In genomic region chrX:10966978-10967731, dm6 we compare ENCODE assay signal across 3 fruit fly cellular contexts.
TF ChIP-seq lines count a peak whose summit lies in the region.

Gene C901, minus strand, starts transcription at chrX:10967134.

- TF ChIP-seq CTCF in whole organism, embryonic (GFP tag; optimal IDR thresholded peaks at IDR 0.05; lab: Kevin White, UChicago), result peak; percentile 16

TF ChIP-seq in whole organism, embryonic, 481 proteins besides CTCF, POLR2A, EP300 and RAD21 (continues in another document):
- peak; percentile 83 for TF ChIP-seq CG7839 (tag; optimal IDR thresholded peaks at IDR 0.05; lab: Kevin White, UChicago)
- TF ChIP-seq CG3995 (GFP tag; optimal IDR thresholded peaks at IDR 0.05; lab: Kevin White, UChicago), result no peak
- no peak for TF ChIP-seq hth (optimal IDR thresholded peaks at IDR 0.05; lab: Kevin White, UChicago)
- TF ChIP-seq BtbVII (GFP tag; optimal IDR thresholded peaks at IDR 0.05; lab: Kevin White, UChicago), result peak; percentile 15
- TF ChIP-seq YL-1 (GFP tag; optimal IDR thresholded peaks at IDR 0.05; lab: Kevin White, UChicago), result no peak
- peak; percentile 49 for TF ChIP-seq CG6254 (GFP tag; optimal IDR thresholded peaks at IDR 0.05; lab: Kevin White, UChicago)
- TF ChIP-seq Dll (GFP tag; IDR thresholded peaks at IDR 0.05; lab: Robert Waterston, UW; ENCODE audit: partially characterized antibody), result no peak
- no peak for TF ChIP-seq CG10274 (GFP tag; optimal IDR thresholded peaks at IDR 0.05; lab: Kevin White, UChicago)
- TF ChIP-seq cwo (GFP tag; optimal IDR thresholded peaks at IDR 0.05; lab: Kevin White, UChicago), result peak; percentile 26
- TF ChIP-seq CG13624 (GFP tag; optimal IDR thresholded peaks at IDR 0.05; lab: Kevin White, UChicago), result no peak
- TF ChIP-seq CG32767 (GFP tag; IDR thresholded peaks at IDR 0.05; lab: Robert Waterston, UW), result peak; percentile 62; the same call in 1 of the 2 replicates
- TF ChIP-seq CG7745 (tag; optimal IDR thresholded peaks at IDR 0.05; lab: Kevin White, UChicago), result no peak
- peak; percentile 3 for TF ChIP-seq CG4707 (GFP tag; optimal IDR thresholded peaks at IDR 0.05; lab: Kevin White, UChicago)
- TF ChIP-seq nerfin-1 (tag; optimal IDR thresholded peaks at IDR 0.05; lab: Kevin White, UChicago), result peak; percentile 76
- TF ChIP-seq CG10654 (GFP tag; optimal IDR thresholded peaks at IDR 0.05; lab: Kevin White, UChicago), result peak; percentile 23
- peak; percentile 14 for TF ChIP-seq zen (tag; optimal IDR thresholded peaks at IDR 0.05; lab: Kevin White, UChicago)
- no peak for TF ChIP-seq zfh2 (GFP tag; optimal IDR thresholded peaks at IDR 0.05; lab: Kevin White, UChicago)
- TF ChIP-seq sens-2 (GFP tag; IDR thresholded peaks at IDR 0.05; lab: Robert Waterston, UW), result no peak
- TF ChIP-seq Fer3 (tag; optimal IDR thresholded peaks at IDR 0.05; lab: Kevin White, UChicago), result peak; percentile 51
- peak; percentile 78 for TF ChIP-seq CG8388 (GFP tag; optimal IDR thresholded peaks at IDR 0.05; lab: Kevin White, UChicago)
- no peak for TF ChIP-seq luna (GFP tag; optimal IDR thresholded peaks at IDR 0.05; lab: Kevin White, UChicago)
- peak; percentile 25 for TF ChIP-seq CG6683 (GFP tag; optimal IDR thresholded peaks at IDR 0.05; lab: Kevin White, UChicago)
- TF ChIP-seq slou (GFP tag; optimal IDR thresholded peaks at IDR 0.05; lab: Kevin White, UChicago), result no peak
- TF ChIP-seq Jarid2 (GFP tag; optimal IDR thresholded peaks at IDR 0.05; lab: Kevin White, UChicago), result no peak
- TF ChIP-seq CG31388 (GFP tag; optimal IDR thresholded peaks at IDR 0.05; lab: Kevin White, UChicago), result no peak
- peak; percentile 32 for TF ChIP-seq CG1233 (GFP tag; optimal IDR thresholded peaks at IDR 0.05; lab: Kevin White, UChicago)
- peak; percentile 82 for TF ChIP-seq fd96Cb (tag; optimal IDR thresholded peaks at IDR 0.05; lab: Kevin White, UChicago)
- peak; percentile 35 for TF ChIP-seq NfI (GFP tag; optimal IDR thresholded peaks at IDR 0.05; lab: Kevin White, UChicago)
- TF ChIP-seq maf-S (GFP tag; optimal IDR thresholded peaks at IDR 0.05; lab: Kevin White, UChicago), result no peak
- TF ChIP-seq dimm (GFP tag; IDR thresholded peaks at IDR 0.05; lab: Robert Waterston, UW), result peak; percentile 40; the same call in 1 of the 2 replicates

TF ChIP-seq in whole organism, prepupa, 60 proteins besides CTCF, POLR2A, EP300 and RAD21 (continues in another document):
- TF ChIP-seq CG3032 (tag; optimal IDR thresholded peaks at IDR 0.05; lab: Kevin White, UChicago) (peak; percentile 35), OdsH (GFP tag; optimal IDR thresholded peaks at IDR 0.05; lab: Kevin White, UChicago) (peak; percentile 82), CG6792 (GFP tag; optimal IDR thresholded peaks at IDR 0.05; lab: Kevin White, UChicago) (peak; percentile 70), svp (GFP tag; lab: Kevin White, UChicago) (peak; percentile 74), cyc (GFP tag; optimal IDR thresholded peaks at IDR 0.05; lab: Kevin White, UChicago) (peak; percentile 18), net (GFP tag; optimal IDR thresholded peaks at IDR 0.05; lab: Kevin White, UChicago) (peak; percentile 67), topi (GFP tag; optimal IDR thresholded peaks at IDR 0.05; lab: Kevin White, UChicago) (peak; percentile 13), dsx (GFP tag; optimal IDR thresholded peaks at IDR 0.05; lab: Kevin White, UChicago; ENCODE audit: poor library complexity, severe bottlenecking) (peak; percentile 28), CG8119 (GFP tag; IDR thresholded peaks at IDR 0.05; lab: Robert Waterston, UW) (peak; percentile 92), acj6 (GFP tag; optimal IDR thresholded peaks at IDR 0.05; lab: Kevin White, UChicago) (peak; percentile 67), CG8319 (GFP tag; optimal IDR thresholded peaks at IDR 0.05; lab: Kevin White, UChicago) (peak; percentile 47), dac (GFP tag; optimal IDR thresholded peaks at IDR 0.05; lab: Kevin White, UChicago) (peak; percentile 81), fd85E (GFP tag; optimal IDR thresholded peaks at IDR 0.05; lab: Kevin White, UChicago) (no peak), CG6808 (GFP tag; optimal IDR thresholded peaks at IDR 0.05; lab: Kevin White, UChicago) (peak; percentile 20), Eip78C (GFP tag; lab: Kevin White, UChicago) (peak; percentile 89), lz (GFP tag; optimal IDR thresholded peaks at IDR 0.05; lab: Kevin White, UChicago) (peak; percentile 4), CG32006 (GFP tag; optimal IDR thresholded peaks at IDR 0.05; lab: Kevin White, UChicago) (peak; percentile 93), Eip93F (GFP tag; optimal IDR thresholded peaks at IDR 0.05; lab: Kevin White, UChicago) (no peak), Smox (GFP tag; optimal IDR thresholded peaks at IDR 0.05; lab: Kevin White, UChicago) (peak; percentile 27), CG11902 (GFP tag; optimal IDR thresholded peaks at IDR 0.05; lab: Kevin White, UChicago) (peak; percentile 44), Blimp-1 (GFP tag; optimal IDR thresholded peaks at IDR 0.05; lab: Kevin White, UChicago) (no peak), CG15336 (GFP tag; IDR thresholded peaks at IDR 0.05; lab: Robert Waterston, UW) (peak; percentile 92), spab (GFP tag; optimal IDR thresholded peaks at IDR 0.05; lab: Kevin White, UChicago) (peak; percentile 7), CG6276 (GFP tag; optimal IDR thresholded peaks at IDR 0.05; lab: Kevin White, UChicago) (peak; percentile 91), Hr39 (GFP tag; optimal IDR thresholded peaks at IDR 0.05; lab: Kevin White, UChicago) (no peak), Lpt (GFP tag; optimal IDR thresholded peaks at IDR 0.05; lab: Kevin White, UChicago) (peak; percentile 66), Gug (GFP tag; IDR thresholded peaks at IDR 0.05; lab: Robert Waterston, UW) (peak; percentile 74), CG1621 (tag; optimal IDR thresholded peaks at IDR 0.05; lab: Kevin White, UChicago) (no peak), eg (GFP tag; IDR thresholded peaks at IDR 0.05; lab: Robert Waterston, UW) (peak; percentile 79), Hr4 (GFP tag; optimal IDR thresholded peaks at IDR 0.05; lab: Kevin White, UChicago) (peak; percentile 64), Hr38 (GFP tag; optimal IDR thresholded peaks at IDR 0.05; lab: Kevin White, UChicago) (no peak), CG8632 (GFP tag; optimal IDR thresholded peaks at IDR 0.05; lab: Kevin White, UChicago) (peak; percentile 77), achi (GFP tag; optimal IDR thresholded peaks at IDR 0.05; lab: Kevin White, UChicago) (peak; percentile 81)

TF ChIP-seq in whole organism, pupa, 21 proteins besides CTCF, POLR2A, EP300 and RAD21:
- no peak for TF ChIP-seq rn (GFP tag; IDR thresholded peaks at IDR 0.05; lab: Robert Waterston, UW)
- no peak for TF ChIP-seq gl (tag; optimal IDR thresholded peaks at IDR 0.05; lab: Kevin White, UChicago)
- TF ChIP-seq CG10348 (GFP tag; IDR thresholded peaks at IDR 0.05; lab: Robert Waterston, UW), result no peak; the same call in 1 of the 2 replicates
- TF ChIP-seq CG14655 (GFP tag; optimal IDR thresholded peaks at IDR 0.05; lab: Kevin White, UChicago), result peak; percentile 89
- peak; percentile 73; the same call in 2 of the 3 replicates for TF ChIP-seq CG4496 (GFP tag; IDR thresholded peaks at IDR 0.05; lab: Robert Waterston, UW)
- peak; percentile 89 for TF ChIP-seq CG8301 (tag; optimal IDR thresholded peaks at IDR 0.05; lab: Kevin White, UChicago)
- 0 out of 3 replicates have a peak, but pooled peaks have one; percentile 50 for TF ChIP-seq fd96Ca (GFP tag; IDR thresholded peaks at IDR 0.05; lab: Robert Waterston, UW)
- no peak for TF ChIP-seq D1 (tag; optimal IDR thresholded peaks at IDR 0.05; lab: Kevin White, UChicago)
- peak; percentile 51 for TF ChIP-seq CG15710 (tag; optimal IDR thresholded peaks at IDR 0.05; lab: Kevin White, UChicago)
- peak; percentile 39 for TF ChIP-seq Pif1A (GFP tag; optimal IDR thresholded peaks at IDR 0.05; lab: Kevin White, UChicago)
- TF ChIP-seq Ets98B (GFP tag; IDR thresholded peaks at IDR 0.05; lab: Robert Waterston, UW), result peak; percentile 66
- TF ChIP-seq EcR (GFP tag; optimal IDR thresholded peaks at IDR 0.05; lab: Kevin White, UChicago), result no peak
- peak; percentile 32 for TF ChIP-seq CG9948 (tag; optimal IDR thresholded peaks at IDR 0.05; lab: Kevin White, UChicago)
- TF ChIP-seq CG13204 (GFP tag; optimal IDR thresholded peaks at IDR 0.05; lab: Kevin White, UChicago), result no peak
- TF ChIP-seq CG32121 (GFP tag; IDR thresholded peaks at IDR 0.05; lab: Robert Waterston, UW), result peak; percentile 71
- TF ChIP-seq Snoo (tag; optimal IDR thresholded peaks at IDR 0.05; lab: Kevin White, UChicago), result no peak
- TF ChIP-seq CG8159 (tag; optimal IDR thresholded peaks at IDR 0.05; lab: Kevin White, UChicago), result peak; percentile 50
- TF ChIP-seq Pif1B (GFP tag; optimal IDR thresholded peaks at IDR 0.05; lab: Kevin White, UChicago), result peak; percentile 58
- no peak for TF ChIP-seq CG17806 (tag; optimal IDR thresholded peaks at IDR 0.05; lab: Kevin White, UChicago)
- no peak for TF ChIP-seq CG34367 (tag; optimal IDR thresholded peaks at IDR 0.05; lab: Kevin White, UChicago)
- TF ChIP-seq CG12605 (GFP tag; IDR thresholded peaks at IDR 0.05; lab: Robert Waterston, UW), result peak; percentile 66
TF ChIP-seq in whole organism, pupa: peak in this region for 12.

Comparison
In these comparisons a context has a peak if more than half of its experiments do, and no peak if none do; other contexts are left out.
1. Of the 7 proteins assayed by ChIP-seq in both whole organism, embryonic and whole organism, prepupa: peak only in whole organism, embryonic: Blimp-1, CG6854 and Sox102F; only in whole organism, prepupa: CG16779 and Lpt; in both: Gug; in neither: 1.